Fruit fly (Drosophila melanogaster): ENCODE results near the gene CG17637.

The CG17637 gene

DNA sequence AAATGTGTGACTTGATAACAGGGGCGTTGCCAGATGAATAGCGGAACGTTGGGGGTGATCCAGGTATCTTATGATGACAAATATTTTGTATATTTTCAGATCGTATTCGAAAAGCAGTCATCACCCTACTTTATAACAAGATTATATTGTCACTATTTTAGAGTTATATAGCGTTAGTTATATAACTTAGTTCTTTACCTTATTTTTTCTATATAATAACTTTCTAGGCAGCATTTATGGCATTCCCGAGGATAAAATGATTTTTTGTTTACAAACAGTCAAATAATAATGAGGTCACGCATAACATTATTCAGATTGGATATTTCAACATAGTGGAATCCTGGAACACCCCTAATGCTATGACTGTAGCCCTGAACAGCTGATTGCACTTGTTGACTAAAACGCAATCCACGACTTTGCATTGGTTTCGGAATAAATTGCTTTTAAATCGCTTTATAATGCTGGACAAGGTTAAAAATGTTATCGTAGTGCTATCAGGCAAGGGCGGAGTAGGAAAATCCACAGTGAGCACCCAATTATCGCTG, 22.3 kb downstream of the CG17637 start, which contains the start of gene Nubp2 (continued):
- no peak for TF ChIP-seq GATAd (GFP tag; optimal IDR thresholded peaks at IDR 0.05)
- TF ChIP-seq tai (GFP tag; optimal IDR thresholded peaks at IDR 0.05) = no peak
- no peak for TF ChIP-seq Dfd (GFP tag; optimal IDR thresholded peaks at IDR 0.05)
- TF ChIP-seq brk (GFP tag; optimal IDR thresholded peaks at IDR 0.05) = peak; percentile 91
- TF ChIP-seq CG9705 (GFP tag; optimal IDR thresholded peaks at IDR 0.05) = peak; percentile 96
- TF ChIP-seq Mio (GFP tag; optimal IDR thresholded peaks at IDR 0.05) = peak; percentile 71
- no peak for TF ChIP-seq lola (GFP tag; optimal IDR thresholded peaks at IDR 0.05)
- TF ChIP-seq pan (optimal IDR thresholded peaks at IDR 0.05) = no peak
- TF ChIP-seq sage (GFP tag; optimal IDR thresholded peaks at IDR 0.05) = peak; percentile 68
- no peak for TF ChIP-seq Abd-B (GFP tag; optimal IDR thresholded peaks at IDR 0.05)
- peak; percentile 87 for TF ChIP-seq dsf (GFP tag; optimal IDR thresholded peaks at IDR 0.05; ENCODE audit: borderline replicate concordance)
- peak; percentile 91 for TF ChIP-seq br (GFP tag; optimal IDR thresholded peaks at IDR 0.05)

DNA sequence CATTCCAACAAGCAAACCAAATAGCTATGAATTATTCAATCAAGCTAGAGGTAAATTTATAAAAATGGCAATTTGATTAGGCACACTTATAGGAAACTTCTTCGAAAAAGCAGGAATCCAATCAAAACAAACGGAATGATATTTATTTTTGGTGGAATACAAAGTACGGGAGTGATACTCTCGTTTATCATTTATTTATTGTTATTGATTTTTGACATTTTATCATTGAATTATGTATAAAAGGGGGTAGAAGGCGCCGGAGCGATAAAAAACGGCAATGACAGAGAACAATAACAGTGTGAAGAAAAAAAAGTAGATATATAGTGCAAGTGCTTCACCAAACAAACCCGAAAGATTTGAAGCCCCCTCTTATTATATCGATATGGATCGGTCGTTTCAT, 25.9 kb downstream of the CG17637 start:
- TF ChIP-seq br (GFP tag; optimal IDR thresholded peaks at IDR 0.05) (no peak), lola (GFP tag; optimal IDR thresholded peaks at IDR 0.05) (no peak), dl (GFP tag; optimal IDR thresholded peaks at IDR 0.05; ENCODE audit: insufficient read depth in 1 of 2, partially characterized antibody in 2 of 2) (no peak), sv (GFP tag; optimal IDR thresholded peaks at IDR 0.05) (no peak), Hnf4 (GFP tag; optimal IDR thresholded peaks at IDR 0.05) (no peak), foxo (GFP tag; optimal IDR thresholded peaks at IDR 0.05) (no peak), pan (optimal IDR thresholded peaks at IDR 0.05) (no peak), OdsH (GFP tag; optimal IDR thresholded peaks at IDR 0.05) (no peak), ey (GFP tag; optimal IDR thresholded peaks at IDR 0.05) (no peak), sage (GFP tag; optimal IDR thresholded peaks at IDR 0.05) (no peak), Hr83 (GFP tag; optimal IDR thresholded peaks at IDR 0.05; ENCODE audit: poor library complexity, severe bottlenecking) (no peak), Sp1 (GFP tag; optimal IDR thresholded peaks at IDR 0.05) (no peak), Hr78 (GFP tag; optimal IDR thresholded peaks at IDR 0.05) (no peak), GATAd (GFP tag; optimal IDR thresholded peaks at IDR 0.05) (no peak), fru (GFP tag; optimal IDR thresholded peaks at IDR 0.05) (no peak)

DNA sequence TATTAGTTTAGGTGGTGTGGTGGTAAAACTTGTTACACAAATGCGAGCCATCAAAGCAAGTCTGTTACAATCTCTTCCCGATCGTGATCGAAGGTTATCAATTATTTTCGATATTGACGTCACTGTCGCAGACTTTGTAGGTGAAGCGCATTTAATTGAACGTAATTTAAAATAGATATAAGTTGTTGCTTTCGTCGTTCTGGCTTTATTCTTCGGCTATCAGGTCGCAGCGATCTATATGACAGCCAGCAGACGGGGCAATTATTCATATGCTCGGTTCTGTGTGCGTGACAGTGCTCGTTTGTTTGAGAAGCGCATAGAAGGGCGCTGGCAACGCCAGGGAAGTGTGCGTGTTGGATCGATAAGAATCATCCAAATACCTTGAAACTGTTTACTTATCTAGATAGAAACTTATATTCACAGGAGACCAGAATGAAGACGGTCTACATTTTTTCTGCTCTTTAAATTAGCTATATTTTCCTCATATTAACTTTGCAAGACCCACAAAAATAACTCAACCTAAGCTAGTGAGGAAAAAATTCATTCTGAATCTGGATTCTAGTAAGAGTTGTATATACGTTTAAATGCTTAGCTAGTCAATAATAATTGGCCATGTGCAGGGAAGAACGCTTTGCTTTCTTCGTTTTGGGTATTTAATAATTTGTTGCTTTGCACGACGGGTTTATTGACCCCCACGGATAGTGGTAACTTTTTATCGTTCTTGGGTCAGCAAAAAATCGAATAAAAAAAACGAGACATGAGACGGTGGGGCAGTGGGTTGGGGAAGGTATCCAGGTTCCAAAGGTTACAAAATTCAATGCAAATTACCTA, 26.6 kb downstream of the CG17637 start:
- TF ChIP-seq sv (GFP tag; optimal IDR thresholded peaks at IDR 0.05) = no peak
- TF ChIP-seq Hnf4 (GFP tag; optimal IDR thresholded peaks at IDR 0.05) = peak; percentile 9
- no peak for TF ChIP-seq CG9705 (GFP tag; optimal IDR thresholded peaks at IDR 0.05)
- TF ChIP-seq Rel (GFP tag; optimal IDR thresholded peaks at IDR 0.05) = no peak
- TF ChIP-seq Rel (tag; optimal IDR thresholded peaks at IDR 0.05) = no peak

DNA sequence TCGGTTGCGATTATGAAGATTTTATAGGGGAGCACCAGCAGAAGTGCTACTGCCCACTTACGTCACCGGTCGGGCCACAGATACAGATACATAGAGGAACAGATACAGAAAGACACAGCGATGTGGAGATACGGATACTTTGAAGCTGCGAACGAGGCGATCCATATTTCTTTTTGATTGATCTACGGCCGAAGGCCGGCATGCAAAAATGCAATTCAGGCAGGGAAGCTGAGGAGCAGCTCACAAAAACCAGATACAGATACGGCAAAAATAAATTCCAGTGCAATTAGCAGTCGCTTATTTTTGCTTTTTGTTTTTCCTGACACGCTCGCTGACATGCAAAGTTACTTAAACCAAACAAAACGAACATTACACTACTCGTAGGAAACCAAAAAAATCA, 27.3 kb downstream of the CG17637 start:
- TF ChIP-seq dl (GFP tag; optimal IDR thresholded peaks at IDR 0.05; ENCODE audit: insufficient read depth in 1 of 2, partially characterized antibody in 2 of 2) = no peak
- TF ChIP-seq usp (GFP tag; optimal IDR thresholded peaks at IDR 0.05) = no peak
- TF ChIP-seq ey (GFP tag; optimal IDR thresholded peaks at IDR 0.05) = no peak
- TF ChIP-seq Vsx2 (GFP tag; optimal IDR thresholded peaks at IDR 0.05; ENCODE audit: partially characterized antibody) = no peak
- no peak for TF ChIP-seq Myc (optimal IDR thresholded peaks at IDR 0.05)
- TF ChIP-seq woc (GFP tag; optimal IDR thresholded peaks at IDR 0.05) = no peak
- no peak for TF ChIP-seq br (GFP tag; optimal IDR thresholded peaks at IDR 0.05)
- no peak for TF ChIP-seq Hnf4 (GFP tag; optimal IDR thresholded peaks at IDR 0.05)
- TF ChIP-seq CrebA (GFP tag; optimal IDR thresholded peaks at IDR 0.05; ENCODE audit: borderline replicate concordance) = no peak
- no peak for TF ChIP-seq jim (GFP tag; optimal IDR thresholded peaks at IDR 0.05)
- TF ChIP-seq pan (optimal IDR thresholded peaks at IDR 0.05) = no peak
- no peak for TF ChIP-seq psq (GFP tag; optimal IDR thresholded peaks at IDR 0.05)
- TF ChIP-seq Hr78 (GFP tag; optimal IDR thresholded peaks at IDR 0.05) = no peak
- TF ChIP-seq Rel (GFP tag; optimal IDR thresholded peaks at IDR 0.05) = no peak
- no peak for TF ChIP-seq Rel (tag; optimal IDR thresholded peaks at IDR 0.05)
- no peak for TF ChIP-seq Dfd (GFP tag; optimal IDR thresholded peaks at IDR 0.05)
- TF ChIP-seq Mio (GFP tag; optimal IDR thresholded peaks at IDR 0.05) = no peak
- no peak for TF ChIP-seq HLH106 (tag; optimal IDR thresholded peaks at IDR 0.05)

All from whole organism, wandering third instar larva.